Fruit fly (Drosophila melanogaster): ENCODE measurements around the gene pll.

DNA sequence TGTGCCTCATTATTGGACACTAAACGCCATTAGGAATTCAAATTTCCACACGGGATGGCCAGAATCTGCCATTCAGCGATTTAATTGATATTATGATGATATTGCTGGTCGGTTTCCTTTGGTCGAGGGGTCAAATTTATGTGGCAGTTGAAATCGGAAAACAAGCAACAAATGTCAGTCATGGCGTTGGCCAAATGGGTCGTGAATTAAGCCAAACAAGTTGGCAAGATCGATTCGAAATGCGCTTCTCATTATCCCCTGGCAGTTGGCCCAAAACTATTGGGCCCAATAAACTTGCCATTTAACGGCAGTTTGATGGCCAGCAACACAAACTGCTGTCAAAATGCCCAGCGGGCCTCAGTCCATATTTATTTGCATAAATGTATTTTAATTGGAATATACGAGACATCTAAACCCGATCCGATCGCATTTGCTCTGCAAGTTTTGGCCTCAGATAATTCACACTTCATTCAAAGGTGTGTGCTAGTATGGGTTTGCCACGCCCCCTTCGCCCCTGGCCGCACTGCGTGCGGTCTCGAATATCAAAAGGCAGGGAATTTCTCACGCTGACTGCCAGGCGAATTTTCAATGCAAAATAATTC, 39.9 kb downstream of the pll start:
- TF ChIP-seq CG1602 (GFP tag; optimal IDR thresholded peaks at IDR 0.05) = no peak
- TF ChIP-seq HmgD (GFP tag; optimal IDR thresholded peaks at IDR 0.05) = no peak
- TF ChIP-seq CG11696 (GFP tag; IDR thresholded peaks at IDR 0.05) = no peak
- TF ChIP-seq nmo (GFP tag; optimal IDR thresholded peaks at IDR 0.05) = no peak
- no peak for TF ChIP-seq sima (GFP tag; optimal IDR thresholded peaks at IDR 0.05)
- TF ChIP-seq CG12744 (GFP tag; optimal IDR thresholded peaks at IDR 0.05) = no peak
- no peak for TF ChIP-seq CG1603 (tag; optimal IDR thresholded peaks at IDR 0.05)
- TF ChIP-seq Dref (GFP tag; IDR thresholded peaks at IDR 0.05) = no peak
- no peak for TF ChIP-seq Hr78 (GFP tag; optimal IDR thresholded peaks at IDR 0.05)
- TF ChIP-seq CG2116 (GFP tag; optimal IDR thresholded peaks at IDR 0.05) = no peak
- TF ChIP-seq pros (GFP tag; optimal IDR thresholded peaks at IDR 0.05) = no peak
- TF ChIP-seq CG16779 (GFP tag; IDR thresholded peaks at IDR 0.05) = no peak

Data from whole organism, embryonic.